Worm (Caenorhabditis elegans): Measurements from ENCODE around the gene K08H2.5.

- TF ChIP-seq ztf-11 (tag; optimal IDR thresholded peaks at IDR 0.05) (no peak), elt-3 (tag; optimal IDR thresholded peaks at IDR 0.05) (no peak), unc-120 (tag; optimal IDR thresholded peaks at IDR 0.05; ENCODE audit: poor library complexity, severe bottlenecking) (no peak), mls-2 (tag; optimal IDR thresholded peaks at IDR 0.05) (no peak), nhr-12 (tag; optimal IDR thresholded peaks at IDR 0.05) (no peak), lsy-2 (tag; optimal IDR thresholded peaks at IDR 0.05) (no peak), nhr-237 (tag; optimal IDR thresholded peaks at IDR 0.05) (no peak), mab-5 (tag; optimal IDR thresholded peaks at IDR 0.05) (no peak)
Observed at ce11 chrX:13246668-13247358, 4.7 kb upstream of the K08H2.5 start.
